Worm (Caenorhabditis elegans) whole organism, young adult: ENCODE data around the gene cyn-17.

Experiments used
- B0261.1 ChIP-seq: sonication (generic microtip); optimal IDR thresholded peaks from 2 replicates; lab custom pipeline; 2016; ENCODE audit warnings: mild to moderate bottlenecking, missing genetic modification characterization, moderate library complexity, missing compliant biosample characterization
- F37B4.10 ChIP-seq: fragments of 200-800 bp; sonication (Bioruptor generic); IDR thresholded peaks from 2 replicates; pipeline ENCODE4 v1.3.6; 2022; ENCODE audit warnings: missing genetic modification characterization, missing compliant biosample characterization
- F49E8.2 ChIP-seq: sonication (generic microtip); optimal IDR thresholded peaks from 3 replicates; lab custom pipeline; 2017; ENCODE audit warnings: missing genetic modification characterization, mild to moderate bottlenecking, missing compliant biosample characterization, antibody characterized with exemption, moderate library complexity; ENCODE audit not compliant: insufficient read depth
- T07F8.4 ChIP-seq: sonication (generic microtip); optimal IDR thresholded peaks from 2 replicates; lab custom pipeline; 2016; ENCODE audit warnings: mild to moderate bottlenecking, missing genetic modification characterization, moderate library complexity, missing compliant biosample characterization
- Y53F4B.3 ChIP-seq: fragments of 200-800 bp; sonication (Bioruptor generic); IDR thresholded peaks from 2 replicates; pipeline ENCODE4 v1.3.6; 2022; ENCODE audit warnings: missing genetic modification reagents, missing genetic modification characterization, missing compliant biosample characterization
- Y67H2A.10 ChIP-seq: fragments of 200-800 bp; sonication (Bioruptor generic); conservative IDR thresholded peaks from 2 replicates; pipeline ENCODE4 v1.3.6; 2022; ENCODE audit warnings: missing genetic modification reagents, missing genetic modification characterization, missing compliant biosample characterization
- Y79H2A.3 ChIP-seq: fragments of 200-800 bp; sonication (Bioruptor generic); conservative IDR thresholded peaks from 2 replicates; pipeline ENCODE4 v1.3.6; 2022; ENCODE audit warnings: missing genetic modification reagents, missing genetic modification characterization, missing compliant biosample characterization
- Y95B8A.8 ChIP-seq: fragments of 200-800 bp; sonication (Bioruptor generic); IDR thresholded peaks from 2 replicates; pipeline ENCODE4 v1.3.6; 2022; ENCODE audit warnings: missing genetic modification reagents, missing genetic modification characterization, missing compliant biosample characterization
- ZK185.1 ChIP-seq: sonication (generic microtip); optimal IDR thresholded peaks from 2 replicates; lab custom pipeline; 2016; ENCODE audit warnings: mild to moderate bottlenecking, missing genetic modification characterization, missing compliant biosample characterization; ENCODE audit not compliant: poor library complexity, severe bottlenecking
- ama-1 ChIP-seq, 3 experiments: fragments of 150-350 bp in 1 of 3; sonication (generic microtip) in 2 of 3; optimal IDR thresholded peaks; 2 replicates each; lab custom pipeline; 2014 to 2018; ENCODE audit warnings: missing biosample characterization in 2 of 3, missing genetic modification characterization in 2 of 3, missing genetic modification reagents in 2 of 3
- aptf-2 ChIP-seq: fragments of 200-800 bp; sonication (Bioruptor generic); conservative IDR thresholded peaks from 2 replicates; pipeline ENCODE4 v1.3.6; 2022; ENCODE audit warnings: missing genetic modification reagents, missing genetic modification characterization, missing compliant biosample characterization
- attf-3 ChIP-seq: fragments of 200-800 bp; sonication (Bioruptor generic); conservative IDR thresholded peaks from 2 replicates; pipeline ENCODE4 v1.3.6; 2022; ENCODE audit warnings: missing genetic modification reagents, missing genetic modification characterization, missing compliant biosample characterization
- bed-1 ChIP-seq: fragments of 200-800 bp; sonication (Bioruptor generic); IDR thresholded peaks from 2 replicates; pipeline ENCODE4 v1.3.6; 2022; ENCODE audit warnings: missing genetic modification reagents, missing genetic modification characterization, missing compliant biosample characterization
- bed-2 ChIP-seq: fragments of 200-800 bp; sonication (Bioruptor generic); IDR thresholded peaks from 2 replicates; pipeline ENCODE4 v1.3.6; 2022; ENCODE audit warnings: missing genetic modification reagents, missing genetic modification characterization, missing compliant biosample characterization
- cebp-1 ChIP-seq, 2 experiments: fragments of 200-800 bp in 1 of 2; sonication (Bioruptor generic) in 1 of 2; sonication (generic microtip) in 1 of 2; IDR thresholded peaks in 1 of 2; optimal IDR thresholded peaks in 1 of 2; 2 replicates each; pipeline versions ENCODE4 v1.3.6 to Lab custom; 2017 to 2022; ENCODE audit warnings: missing compliant biosample characterization in 2 of 2, missing genetic modification characterization in 2 of 2, mild to moderate bottlenecking in 1 of 2, missing genetic modification reagents in 1 of 2, moderate library complexity in 1 of 2
- ceh-27 ChIP-seq: fragments of 200-800 bp; sonication (Bioruptor generic); optimal IDR thresholded peaks from 2 replicates; lab custom pipeline; 2018; ENCODE audit warnings: mild to moderate bottlenecking, missing genetic modification characterization, moderate library complexity, missing compliant biosample characterization
- chd-7 ChIP-seq: sonication (generic microtip); optimal IDR thresholded peaks from 2 replicates; lab custom pipeline; 2016; ENCODE audit warnings: mild to moderate bottlenecking, missing genetic modification characterization, moderate library complexity, missing compliant biosample characterization
- dpff-1 ChIP-seq: sonication (generic microtip); optimal IDR thresholded peaks from 2 replicates; lab custom pipeline; 2017; ENCODE audit warnings: mild to moderate bottlenecking, missing genetic modification characterization, missing compliant biosample characterization
- egl-18 ChIP-seq: fragments of 200-800 bp; sonication (Bioruptor generic); IDR thresholded peaks from 2 replicates; pipeline ENCODE4 v1.3.6; 2022; ENCODE audit warnings: missing genetic modification reagents, missing genetic modification characterization, missing compliant biosample characterization
- ets-4 ChIP-seq: fragments of 200-800 bp; sonication (Bioruptor generic); optimal IDR thresholded peaks from 2 replicates; lab custom pipeline; 2018; ENCODE audit warnings: mild to moderate bottlenecking, missing genetic modification characterization, missing compliant biosample characterization
- gei-17 ChIP-seq: fragments of 200-800 bp; sonication (Bioruptor generic); optimal IDR thresholded peaks from 2 replicates; lab custom pipeline; 2018; ENCODE audit warnings: mild to moderate bottlenecking, missing genetic modification characterization, missing compliant biosample characterization
- him-1 ChIP-seq: sonication (generic microtip); optimal IDR thresholded peaks from 2 replicates; lab custom pipeline; 2016; ENCODE audit warnings: missing genotype, missing genetic modification reagents, missing genetic modification characterization, missing compliant biosample characterization
- hmg-20 ChIP-seq: fragments of 200-800 bp; sonication (Bioruptor generic); IDR thresholded peaks from 2 replicates; pipeline ENCODE4 v1.3.6; 2022; ENCODE audit warnings: missing genetic modification reagents, missing genetic modification characterization, missing compliant biosample characterization
- lag-1 ChIP-seq: fragments of 200-800 bp; sonication (Bioruptor generic); IDR thresholded peaks from 2 replicates; pipeline ENCODE4 v1.3.6; 2022; ENCODE audit warnings: missing genetic modification reagents, missing genetic modification characterization, missing compliant biosample characterization
- let-526 ChIP-seq: fragments of 200-800 bp; sonication (Bioruptor generic); IDR thresholded peaks from 2 replicates; pipeline ENCODE4 v1.3.6; 2022; ENCODE audit warnings: missing genetic modification reagents, missing genetic modification characterization, missing compliant biosample characterization
- lin-35 ChIP-seq, 3 experiments: fragments of 150-350 bp in 2 of 3; sonication (generic microtip) in 1 of 3; optimal IDR thresholded peaks; 2 replicates each; lab custom pipeline; 2014 to 2018; ENCODE audit warnings: missing biosample characterization in 3 of 3, missing genetic modification characterization in 3 of 3, missing genetic modification reagents in 3 of 3
- lin-40 ChIP-seq: sonication (generic microtip); optimal IDR thresholded peaks from 2 replicates; lab custom pipeline; 2016; ENCODE audit warnings: missing genetic modification characterization, mild to moderate bottlenecking, missing compliant biosample characterization, missing genotype, missing genetic modification reagents
- lin-54 ChIP-seq: fragments of 200-800 bp; sonication (Bioruptor generic); optimal IDR thresholded peaks from 2 replicates; lab custom pipeline; 2018; ENCODE audit warnings: mild to moderate bottlenecking, missing genetic modification characterization, missing compliant biosample characterization
- lsy-27 ChIP-seq: sonication (generic microtip); optimal IDR thresholded peaks from 2 replicates; lab custom pipeline; 2017; ENCODE audit warnings: missing genetic modification characterization, mild to moderate bottlenecking, missing compliant biosample characterization, antibody characterized with exemption, missing genotype, borderline replicate concordance; ENCODE audit not compliant: insufficient read depth
- madf-3 ChIP-seq: fragments of 200-800 bp; sonication (Bioruptor generic); IDR thresholded peaks from 2 replicates; pipeline ENCODE4 v1.3.6; 2022; ENCODE audit warnings: missing genetic modification reagents, missing genetic modification characterization, missing compliant biosample characterization
- mel-28 ChIP-seq: sonication (generic microtip); optimal IDR thresholded peaks from 2 replicates; lab custom pipeline; 2016; ENCODE audit warnings: borderline replicate concordance, mild to moderate bottlenecking, missing genetic modification characterization, missing compliant biosample characterization
- nfya-1 ChIP-seq: sonication (generic microtip); optimal IDR thresholded peaks from 2 replicates; lab custom pipeline; 2017; ENCODE audit warnings: antibody characterized with exemption, missing compliant biosample characterization, missing genetic modification characterization, borderline replicate concordance; ENCODE audit not compliant: insufficient read depth
- nfyb-1 ChIP-seq: fragments of 200-800 bp; sonication (Bioruptor generic); IDR thresholded peaks from 2 replicates; pipeline ENCODE4 v1.3.6; 2022; ENCODE audit warnings: missing genetic modification reagents, missing genetic modification characterization, missing compliant biosample characterization
- nhr-120 ChIP-seq: fragments of 200-800 bp; sonication (Bioruptor generic); IDR thresholded peaks from 2 replicates; pipeline ENCODE4 v1.3.6; 2022; ENCODE audit warnings: missing genetic modification characterization, missing compliant biosample characterization
- nhr-27 ChIP-seq: fragments of 200-800 bp; sonication (Bioruptor generic); optimal IDR thresholded peaks from 2 replicates; lab custom pipeline; 2018; ENCODE audit warnings: mild to moderate bottlenecking, missing genetic modification characterization, moderate library complexity, missing compliant biosample characterization
- pbrm-1 ChIP-seq: fragments of 200-800 bp; sonication (Bioruptor generic); IDR thresholded peaks from 2 replicates; pipeline ENCODE4 v1.3.6; 2022; ENCODE audit warnings: missing genetic modification reagents, missing genetic modification characterization, missing compliant biosample characterization
- rec-8 ChIP-seq, 2 experiments: sonication (generic microtip); optimal IDR thresholded peaks; 2 replicates each; lab custom pipeline; 2016; ENCODE audit warnings: mild to moderate bottlenecking in 2 of 2, missing genetic modification characterization in 2 of 2, missing genetic modification reagents in 2 of 2, missing genotype in 2 of 2, missing biosample characterization in 1 of 2, missing compliant biosample characterization in 1 of 2, moderate library complexity in 1 of 2
- rpc-1 ChIP-seq, 2 experiments: fragments of 150-350 bp in 1 of 2; sonication (generic microtip) in 1 of 2; optimal IDR thresholded peaks; 2 replicates each; lab custom pipeline; 2014 to 2018; ENCODE audit warnings: missing biosample characterization in 1 of 2, missing genetic modification characterization in 1 of 2, missing genetic modification reagents in 1 of 2, missing genotype in 1 of 2
- snpc-3.4 ChIP-seq: sonication (generic microtip); optimal IDR thresholded peaks from 2 replicates; lab custom pipeline; 2017; ENCODE audit warnings: missing genetic modification characterization, mild to moderate bottlenecking, missing compliant biosample characterization, antibody characterized with exemption, moderate library complexity, missing genotype, missing genetic modification reagents
- snpc-4 ChIP-seq, 5 experiments: fragments of 150-350 bp in 1 of 5; sonication (generic microtip) in 4 of 5; optimal IDR thresholded peaks; 2 replicates each; lab custom pipeline; 2014 to 2018; ENCODE audit warnings: missing genetic modification characterization in 5 of 5, missing biosample characterization in 3 of 5, antibody characterized with exemption in 2 of 5, mild to moderate bottlenecking in 2 of 5, missing compliant biosample characterization in 2 of 5, missing genotype in 2 of 5, moderate library complexity in 2 of 5, missing genetic modification reagents in 1 of 5
- zfh-2 ChIP-seq: fragments of 200-800 bp; sonication (Bioruptor generic); conservative IDR thresholded peaks from 2 replicates; pipeline ENCODE4 v1.3.6; 2022; ENCODE audit warnings: missing genetic modification reagents, missing genetic modification characterization, missing compliant biosample characterization
- ztf-18 ChIP-seq: sonication (generic microtip); optimal IDR thresholded peaks from 2 replicates; lab custom pipeline; 2016; ENCODE audit warnings: missing genotype, mild to moderate bottlenecking, missing genetic modification characterization, missing compliant biosample characterization
- ztf-6 ChIP-seq: fragments of 200-800 bp; sonication (Bioruptor generic); IDR thresholded peaks from 2 replicates; pipeline ENCODE4 v1.3.6; 2022; ENCODE audit warnings: missing genetic modification reagents, missing genetic modification characterization, missing compliant biosample characterization

cyn-17 gene

ce11 chrV:5790497-5791280 lies 8.8 kb upstream of the cyn-17 start, which contains the start of the genes nhr-142 and F44E7.9 (continued):
- TF ChIP-seq madf-3 (GFP tag; lab: Robert Waterston, UW) (0 out of 2 replicates have a peak, but pooled peaks have one; percentile 57), ztf-18 (tag; lab: Kevin White, UChicago) (peak; percentile 98), egl-18 (GFP tag; lab: Robert Waterston, UW) (no peak), snpc-3.4 (tag; lab: Kevin White, UChicago) (peak; percentile 67), lin-40 (tag; lab: Kevin White, UChicago) (peak; percentile 89), attf-3 (GFP tag; lab: Robert Waterston, UW) (peak; percentile 71), nfya-1 (tag; lab: Kevin White, UChicago) (no peak), ama-1 (optimal IDR thresholded peaks at IDR 0.05; lab: Kevin White, UChicago) (no peak), ama-1 (GFP tag; optimal IDR thresholded peaks at IDR 0.05; lab: Kevin White, UChicago) (no peak), snpc-4 (GFP tag; optimal IDR thresholded peaks at IDR 0.05; lab: Kevin White, UChicago) (peak; percentile 32), snpc-4 (tag; optimal IDR thresholded peaks at IDR 0.05; lab: Kevin White, UChicago) (peak; percentile 54 to 79 (median 72)), nhr-120 (GFP tag; lab: Robert Waterston, UW) (no peak), ZK185.1 (tag; lab: Kevin White, UChicago) (peak; percentile 55), ztf-6 (GFP tag; lab: Robert Waterston, UW) (no peak), lin-35 (GFP tag; optimal IDR thresholded peaks at IDR 0.05; lab: Kevin White, UChicago) (peak in 2 of 3 experiments; percentile 54 to 72), T07F8.4 (tag; lab: Kevin White, UChicago) (no peak), nfyb-1 (GFP tag; lab: Robert Waterston, UW) (peak; percentile 63; the same call in 1 of the 2 replicates), rpc-1 (optimal IDR thresholded peaks at IDR 0.05; lab: Kevin White, UChicago) (peak; percentile 0), rpc-1 (tag; optimal IDR thresholded peaks at IDR 0.05; lab: Kevin White, UChicago) (no peak), mel-28 (tag; lab: Kevin White, UChicago) (no peak), bed-2 (no peak), nhr-27 (tag; lab: Kevin White, UChicago) (no peak), F37B4.10 (no peak), Y53F4B.3 (GFP tag; lab: Robert Waterston, UW) (no peak), ceh-27 (GFP tag; lab: Kevin White, UChicago) (peak; percentile 77), hmg-20 (GFP tag; lab: Robert Waterston, UW) (peak; percentile 45; the same call in 1 of the 2 replicates), ets-4 (GFP tag; lab: Kevin White, UChicago) (no peak), gei-17 (no peak), F49E8.2 (tag; lab: Kevin White, UChicago) (peak; percentile 42), aptf-2 (GFP tag; lab: Robert Waterston, UW) (no peak), pbrm-1 (GFP tag; lab: Robert Waterston, UW) (peak; percentile 85), chd-7 (tag; lab: Kevin White, UChicago) (peak; percentile 22), zfh-2 (no peak), him-1 (tag; lab: Kevin White, UChicago) (peak; percentile 52), let-526 (GFP tag; lab: Robert Waterston, UW) (peak; percentile 67; the same call in 1 of the 2 replicates), B0261.1 (no peak), Y79H2A.3 (GFP tag; lab: Robert Waterston, UW) (no peak), cebp-1 (GFP tag; IDR thresholded peaks at IDR 0.05; lab: Robert Waterston, UW) (peak; percentile 54; the same call in 1 of the 2 replicates), cebp-1 (tag; optimal IDR thresholded peaks at IDR 0.05; lab: Kevin White, UChicago) (peak; percentile 84), rec-8 (tag; optimal IDR thresholded peaks at IDR 0.05; lab: Kevin White, UChicago) (no peak), lsy-27 (tag; lab: Kevin White, UChicago) (no peak), lin-54 (GFP tag; lab: Kevin White, UChicago) (peak; percentile 84), Y95B8A.8 (GFP tag; lab: Robert Waterston, UW) (no peak), bed-1 (no peak), Y67H2A.10 (GFP tag; lab: Robert Waterston, UW) (no peak), dpff-1 (tag; lab: Kevin White, UChicago) (no peak), lag-1 (GFP tag; lab: Robert Waterston, UW) (no peak)
